Worm (Caenorhabditis elegans) whole organism, L3 larva: ENCODE results near the gene C01G12.13.

Source experiments
- R02D3.7 ChIP-seq: fragments of 150-350 bp; optimal IDR thresholded peaks from 2 replicates; lab custom pipeline; 2014; ENCODE audit warnings: missing biosample characterization, missing genetic modification characterization
- ZK546.5 ChIP-seq: sonication (generic microtip); optimal IDR thresholded peaks from 2 replicates; lab custom pipeline; 2017; ENCODE audit warnings: missing biosample characterization, missing genetic modification characterization
- ama-1 ChIP-seq: fragments of 150-350 bp; optimal IDR thresholded peaks from 2 replicates; lab custom pipeline; 2018
- ceh-16 ChIP-seq: sonication (generic microtip); optimal IDR thresholded peaks from 2 replicates; lab custom pipeline; 2017; ENCODE audit warnings: missing biosample characterization, missing genetic modification characterization
- ceh-28 ChIP-seq: fragments of 150-350 bp; optimal IDR thresholded peaks from 2 replicates; lab custom pipeline; 2014; ENCODE audit warnings: missing biosample characterization, missing genetic modification reagents, missing genetic modification characterization
- ceh-82 ChIP-seq: fragments of 150-350 bp; optimal IDR thresholded peaks from 2 replicates; lab custom pipeline; 2014; ENCODE audit warnings: missing biosample characterization, missing genetic modification characterization
- ceh-9 ChIP-seq: sonication (generic microtip); optimal IDR thresholded peaks from 2 replicates; lab custom pipeline; 2018; ENCODE audit warnings: missing biosample characterization, missing genetic modification characterization
- daf-12 ChIP-seq: fragments of 150-350 bp; optimal IDR thresholded peaks from 2 replicates; lab custom pipeline; 2014; ENCODE audit warnings: missing biosample characterization, missing genetic modification reagents, missing genetic modification characterization
- egl-27 ChIP-seq: sonication (generic microtip); optimal IDR thresholded peaks from 4 replicates; lab custom pipeline; 2017; ENCODE audit warnings: missing biosample characterization, missing genetic modification reagents, missing genetic modification characterization
- egl-5 ChIP-seq: fragments of 150-350 bp; optimal IDR thresholded peaks from 2 replicates; lab custom pipeline; 2017; ENCODE audit warnings: missing biosample characterization, missing genetic modification reagents, missing genetic modification characterization, inconsistent platforms
- elt-1 ChIP-seq: fragments of 150-350 bp; optimal IDR thresholded peaks from 2 replicates; lab custom pipeline; 2014; ENCODE audit warnings: missing biosample characterization, missing genetic modification characterization
- elt-2 ChIP-seq: sonication (generic microtip); optimal IDR thresholded peaks from 2 replicates; lab custom pipeline; 2016; ENCODE audit warnings: missing genetic modification reagents, mild to moderate bottlenecking, missing genetic modification characterization, missing compliant biosample characterization
- eor-1 ChIP-seq, 2 experiments: fragments of 150-350 bp; optimal IDR thresholded peaks; 2 replicates each; lab custom pipeline; 2014 to 2018; ENCODE audit warnings: missing biosample characterization in 2 of 2, missing genetic modification characterization in 2 of 2
- fkh-10 ChIP-seq: sonication (generic microtip); optimal IDR thresholded peaks from 2 replicates; lab custom pipeline; 2017; ENCODE audit warnings: missing biosample characterization, missing genetic modification reagents, missing genetic modification characterization
- fkh-2 ChIP-seq: fragments of 150-350 bp; optimal IDR thresholded peaks from 2 replicates; lab custom pipeline; 2014; ENCODE audit warnings: missing biosample characterization, missing genetic modification reagents, missing genetic modification characterization
- fos-1 ChIP-seq: fragments of 150-350 bp; optimal IDR thresholded peaks from 2 replicates; lab custom pipeline; 2014; ENCODE audit warnings: missing biosample characterization, missing genetic modification characterization
- hmg-11 ChIP-seq: sonication (generic microtip); optimal IDR thresholded peaks from 2 replicates; lab custom pipeline; 2016; ENCODE audit warnings: missing genetic modification characterization, missing compliant biosample characterization
- jun-1 ChIP-seq: fragments of 150-350 bp; optimal IDR thresholded peaks from 2 replicates; lab custom pipeline; 2014; ENCODE audit warnings: missing biosample characterization, missing genetic modification reagents, missing genetic modification characterization
- lin-39 ChIP-seq: fragments of 150-350 bp; optimal IDR thresholded peaks from 2 replicates; lab custom pipeline; 2018; ENCODE audit warnings: missing biosample characterization, missing genetic modification reagents, missing genetic modification characterization
- mdl-1 ChIP-seq: fragments of 150-350 bp; optimal IDR thresholded peaks from 2 replicates; lab custom pipeline; 2014; ENCODE audit warnings: missing biosample characterization, missing genetic modification characterization
- nfya-1 ChIP-seq: sonication (generic microtip); optimal IDR thresholded peaks from 2 replicates; lab custom pipeline; 2017; ENCODE audit warnings: missing genetic modification characterization, mild to moderate bottlenecking, missing compliant biosample characterization, antibody characterized with exemption, moderate library complexity; ENCODE audit not compliant: insufficient read depth
- nhr-11 ChIP-seq: fragments of 150-350 bp; optimal IDR thresholded peaks from 2 replicates; lab custom pipeline; 2014; ENCODE audit warnings: missing biosample characterization, missing genetic modification characterization
- nhr-23 ChIP-seq: fragments of 150-350 bp; optimal IDR thresholded peaks from 2 replicates; lab custom pipeline; 2014; ENCODE audit warnings: missing biosample characterization, missing genetic modification reagents, missing genetic modification characterization
- nhr-237 ChIP-seq: fragments of 150-350 bp; optimal IDR thresholded peaks from 2 replicates; lab custom pipeline; 2014; ENCODE audit warnings: missing biosample characterization, missing genetic modification characterization
- nhr-25 ChIP-seq: sonication (generic microtip); optimal IDR thresholded peaks from 2 replicates; lab custom pipeline; 2017; ENCODE audit warnings: missing biosample characterization, missing genetic modification characterization
- nhr-28 ChIP-seq: fragments of 150-350 bp; optimal IDR thresholded peaks from 2 replicates; lab custom pipeline; 2014; ENCODE audit warnings: missing biosample characterization, missing genetic modification characterization
- nhr-43 ChIP-seq: sonication (generic microtip); optimal IDR thresholded peaks from 2 replicates; lab custom pipeline; 2016; ENCODE audit warnings: mild to moderate bottlenecking, missing genetic modification characterization, missing compliant biosample characterization; ENCODE audit not compliant: poor library complexity, severe bottlenecking
- nhr-77 ChIP-seq: fragments of 150-350 bp; optimal IDR thresholded peaks from 2 replicates; lab custom pipeline; 2014; ENCODE audit warnings: missing biosample characterization, missing genetic modification characterization
- pha-4 ChIP-seq: fragments of 150-350 bp; optimal IDR thresholded peaks from 2 replicates; lab custom pipeline; 2014; ENCODE audit warnings: missing biosample characterization, missing genetic modification reagents, missing genetic modification characterization
- pqm-1 ChIP-seq: fragments of 150-350 bp; optimal IDR thresholded peaks from 2 replicates; lab custom pipeline; 2017; ENCODE audit warnings: missing biosample characterization, missing genetic modification characterization, inconsistent platforms
- sea-2 ChIP-seq: fragments of 150-350 bp; sonication (generic microtip); optimal IDR thresholded peaks from 4 replicates; lab custom pipeline; 2014; ENCODE audit warnings: missing biosample characterization, missing genetic modification reagents, missing genetic modification characterization
- skn-1 ChIP-seq: fragments of 150-350 bp; optimal IDR thresholded peaks from 2 replicates; lab custom pipeline; 2014; ENCODE audit warnings: missing biosample characterization, missing genetic modification characterization
- snpc-4 ChIP-seq: fragments of 150-350 bp; optimal IDR thresholded peaks from 2 replicates; lab custom pipeline; 2014; ENCODE audit warnings: missing biosample characterization, missing genetic modification characterization
- tbx-2 ChIP-seq: sonication (generic microtip); optimal IDR thresholded peaks from 2 replicates; lab custom pipeline; 2016; ENCODE audit warnings: mild to moderate bottlenecking, missing genetic modification characterization, missing compliant biosample characterization
- unc-39 ChIP-seq: sonication (generic microtip); optimal IDR thresholded peaks from 4 replicates; lab custom pipeline; 2017; ENCODE audit warnings: missing biosample characterization, missing genetic modification characterization
- unc-62 ChIP-seq: fragments of 150-350 bp; sonication (generic microtip); optimal IDR thresholded peaks from 4 replicates; lab custom pipeline; 2014; ENCODE audit warnings: missing biosample characterization, missing genetic modification reagents, missing genetic modification characterization
- ztf-11 ChIP-seq: fragments of 150-350 bp; optimal IDR thresholded peaks from 2 replicates; lab custom pipeline; 2014; ENCODE audit warnings: missing biosample characterization, missing genetic modification characterization
- ztf-4 ChIP-seq: fragments of 150-350 bp; optimal IDR thresholded peaks from 2 replicates; lab custom pipeline; 2014; ENCODE audit warnings: missing biosample characterization, missing genetic modification characterization

Gene C01G12.13

DNA sequence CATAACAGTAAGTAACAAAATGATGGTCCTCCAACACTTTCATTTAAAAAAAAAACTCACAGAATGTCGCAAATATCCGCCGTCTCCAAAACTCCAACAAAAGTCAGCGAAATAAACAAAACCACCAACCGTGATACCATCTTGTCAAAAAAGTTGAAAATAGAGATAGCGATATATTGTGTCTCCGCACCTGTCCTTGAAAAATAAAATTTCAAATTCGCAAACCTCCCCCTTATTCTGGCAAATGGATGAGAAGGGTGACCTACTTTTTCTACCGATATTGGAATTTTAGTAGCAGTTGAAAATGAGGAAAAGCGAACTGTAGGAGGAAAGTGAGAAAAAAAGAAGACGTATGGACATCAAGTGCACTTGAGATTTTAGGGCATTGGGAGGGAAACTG is 28.9 kb downstream of the C01G12.13 start, which contains the start of gene F19H8.2:
Gene F19H8.2, minus strand, starts transcription at position 391 of the 400 bp plus-strand sequence.
- TF ChIP-seq fkh-2 (tag; lab: Kevin White, UChicago), result no peak
- no peak for TF ChIP-seq ceh-28
- TF ChIP-seq daf-12 (tag; lab: Kevin White, UChicago), result no peak
- peak; percentile 71 for TF ChIP-seq ama-1
- no peak for TF ChIP-seq skn-1 (tag; lab: Kevin White, UChicago)
- TF ChIP-seq R02D3.7 (tag; lab: Kevin White, UChicago), result no peak
- no peak for TF ChIP-seq pha-4 (tag; lab: Kevin White, UChicago)
- TF ChIP-seq fos-1 (tag; lab: Kevin White, UChicago), result no peak
- TF ChIP-seq nhr-23 (tag; lab: Kevin White, UChicago), result peak; percentile 18
- TF ChIP-seq ztf-4 (tag; lab: Kevin White, UChicago), result no peak
- no peak for TF ChIP-seq snpc-4 (tag; lab: Kevin White, UChicago)
- no peak for TF ChIP-seq nhr-25
- TF ChIP-seq elt-2 (tag; lab: Kevin White, UChicago), result no peak
- no peak for TF ChIP-seq tbx-2 (tag; lab: Kevin White, UChicago)
- TF ChIP-seq ceh-16, result no peak
- TF ChIP-seq egl-5 (tag; lab: Kevin White, UChicago), result no peak
- no peak for TF ChIP-seq nfya-1
- peak; percentile 50 for TF ChIP-seq elt-1 (tag; lab: Kevin White, UChicago)
- no peak for TF ChIP-seq sea-2 (GFP tag; lab: Kevin White, UChicago)
- TF ChIP-seq nhr-77 (tag; lab: Kevin White, UChicago), result no peak

DNA sequence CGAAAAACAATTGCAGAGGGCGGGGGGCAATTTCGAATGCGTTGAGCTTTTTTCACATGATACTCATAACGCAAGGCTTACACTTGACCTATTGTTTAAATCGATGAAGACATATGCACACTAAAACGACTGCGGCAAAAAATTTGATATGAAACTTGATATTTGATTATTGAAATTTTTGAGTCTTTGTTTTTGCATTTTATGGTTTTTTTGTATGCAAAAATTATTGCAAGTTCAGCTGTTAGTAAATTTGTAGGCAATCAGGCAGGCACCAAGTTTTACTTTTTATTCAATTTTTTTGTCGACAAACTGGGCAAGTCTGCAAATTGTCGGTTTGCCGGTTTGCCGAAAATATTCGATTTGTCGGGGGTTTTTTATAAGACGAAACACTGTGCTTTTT is 29.6 kb downstream of the C01G12.13 start, which contains the start of gene arl-3:
Gene arl-3, plus strand, starts transcription at position 301 of the 400 bp plus-strand sequence.
- TF ChIP-seq mdl-1 (tag; lab: Kevin White, UChicago), result no peak
- TF ChIP-seq skn-1 (tag; lab: Kevin White, UChicago), result peak; percentile 7

DNA sequence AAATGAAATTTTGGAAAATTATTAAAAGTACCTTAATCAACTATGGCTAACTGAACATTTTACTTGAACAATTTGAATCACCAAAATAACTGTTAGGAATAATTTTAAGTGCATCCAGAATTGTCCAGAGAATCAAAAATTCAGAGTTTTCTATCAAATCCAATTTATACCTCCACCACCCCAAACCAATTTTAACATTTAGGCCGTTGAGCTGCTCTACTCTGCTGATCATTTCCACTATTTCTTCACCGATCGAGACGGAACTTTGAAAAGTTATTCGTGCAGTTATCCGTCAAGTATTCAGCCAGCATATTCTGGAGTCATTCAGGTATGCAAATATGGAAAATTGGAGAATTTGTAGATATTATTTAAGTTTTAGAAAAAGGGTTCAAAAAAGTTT is 32.0 kb downstream of the C01G12.13 start:
- TF ChIP-seq nhr-11 (no peak), ceh-28 (no peak), ama-1 (peak; percentile 92), ZK546.5 (tag; lab: Kevin White, UChicago) (no peak), ceh-9 (tag; lab: Kevin White, UChicago) (no peak), ztf-4 (tag; lab: Kevin White, UChicago) (peak; percentile 71), nfya-1 (no peak), nhr-25 (no peak), nhr-237 (no peak), elt-2 (tag; lab: Kevin White, UChicago) (no peak), eor-1 (tag; optimal IDR thresholded peaks at IDR 0.05; lab: Kevin White, UChicago) (no peak)

DNA sequence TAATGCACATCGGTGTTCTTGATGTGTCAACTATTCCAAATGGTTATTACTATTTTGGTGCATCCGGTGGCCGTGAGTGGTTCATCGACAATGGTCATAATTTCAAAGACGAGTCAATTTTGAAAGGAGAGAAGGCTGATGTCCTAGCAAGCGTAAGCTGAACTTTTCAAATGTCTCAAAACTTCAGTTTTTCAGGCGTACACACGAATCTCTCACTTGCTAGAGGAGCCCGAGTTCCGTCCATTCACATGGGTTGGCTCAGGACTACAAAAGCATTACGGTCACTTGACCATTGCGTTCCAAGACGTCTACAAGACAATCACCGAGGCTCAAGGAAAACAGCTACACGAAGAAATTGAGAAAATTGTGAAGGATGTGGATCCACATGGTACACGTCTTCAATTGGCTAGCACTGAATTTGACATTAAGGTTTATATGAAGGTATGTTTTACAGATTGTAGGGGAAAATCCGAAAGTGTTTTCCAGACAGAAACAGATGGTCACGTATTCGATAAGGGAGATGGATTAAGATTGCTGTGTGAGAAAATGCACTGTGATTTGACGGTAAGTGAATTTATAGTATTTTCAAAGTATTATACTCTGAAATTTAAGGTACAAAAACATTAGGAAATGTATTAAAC is 32.9 kb downstream of the C01G12.13 start:
- TF ChIP-seq ama-1, result peak; percentile 81
- TF ChIP-seq unc-62 (GFP tag; lab: Kevin White, UChicago), result no peak
- TF ChIP-seq fkh-2 (tag; lab: Kevin White, UChicago), result no peak
- TF ChIP-seq nhr-23 (tag; lab: Kevin White, UChicago), result no peak
- TF ChIP-seq, all 47 proteins: peak for 1

DNA sequence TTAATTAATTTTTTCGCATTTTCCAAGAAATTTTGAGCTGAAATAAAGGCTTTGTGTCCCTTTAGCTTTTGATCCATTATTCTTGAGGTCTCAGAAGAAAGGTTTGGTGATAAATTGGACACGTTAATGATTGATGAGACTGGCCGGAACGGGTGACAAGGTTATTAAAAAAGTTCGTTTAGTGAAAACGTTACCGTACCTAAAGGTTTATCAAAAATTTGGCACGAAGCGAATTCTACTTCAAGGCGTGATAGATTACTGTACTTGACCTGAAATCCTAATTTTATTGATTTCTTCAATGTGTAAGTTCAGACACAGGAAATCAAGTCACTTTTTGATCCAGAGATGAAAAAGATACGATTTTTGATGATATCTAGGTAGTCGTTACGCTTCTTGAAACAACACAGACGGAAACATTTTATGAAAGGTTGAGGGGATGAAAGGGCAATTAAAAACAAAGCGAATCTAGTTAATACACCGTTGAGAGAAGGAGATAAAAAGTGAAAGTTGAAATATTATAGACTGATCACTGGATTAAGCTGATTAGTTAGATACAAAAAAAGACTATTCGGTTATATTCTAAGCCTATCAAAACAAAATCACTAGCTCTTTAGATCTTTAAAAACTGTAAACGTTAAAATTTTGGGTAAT is 34.1 kb downstream of the C01G12.13 start:
- TF ChIP-seq egl-27, result no peak
- no peak for TF ChIP-seq ceh-9 (tag; lab: Kevin White, UChicago)
- no peak for TF ChIP-seq snpc-4 (tag; lab: Kevin White, UChicago)
- no peak for TF ChIP-seq nhr-11
- no peak for TF ChIP-seq tbx-2 (tag; lab: Kevin White, UChicago)
- no peak for TF ChIP-seq nhr-28 (tag; lab: Kevin White, UChicago)
- TF ChIP-seq nhr-43 (tag; lab: Kevin White, UChicago), result no peak
- TF ChIP-seq ztf-11, result no peak
- TF ChIP-seq daf-12 (tag; lab: Kevin White, UChicago), result no peak
- no peak for TF ChIP-seq eor-1 (tag; optimal IDR thresholded peaks at IDR 0.05; lab: Kevin White, UChicago)
- no peak for TF ChIP-seq ceh-28
- no peak for TF ChIP-seq ceh-82 (tag; lab: Kevin White, UChicago)
- no peak for TF ChIP-seq jun-1 (tag; lab: Kevin White, UChicago)
- TF ChIP-seq hmg-11 (tag; lab: Kevin White, UChicago), result no peak
- TF ChIP-seq pqm-1, result no peak
- TF ChIP-seq ama-1, result peak; percentile 65
- TF ChIP-seq nhr-25, result no peak
- TF ChIP-seq elt-2 (tag; lab: Kevin White, UChicago), result peak; percentile 15
- TF ChIP-seq ztf-4 (tag; lab: Kevin White, UChicago), result peak; percentile 24
- TF ChIP-seq fkh-2 (tag; lab: Kevin White, UChicago), result no peak
- TF ChIP-seq nhr-237, result no peak
- no peak for TF ChIP-seq unc-39 (tag; lab: Kevin White, UChicago)
- peak; percentile 39 for TF ChIP-seq elt-1 (tag; lab: Kevin White, UChicago)
- no peak for TF ChIP-seq lin-39 (tag; lab: Kevin White, UChicago)
- no peak for TF ChIP-seq fkh-10 (GFP tag; lab: Kevin White, UChicago)
